Fruit fly (Drosophila melanogaster) whole organism, wandering third instar larva: ENCODE data around the gene ChT.

Experiments
- CG32264 ChIP-seq: fragments of 200-800 bp; sonication (Bioruptor generic); optimal IDR thresholded peaks from 2 replicates; lab custom pipeline; 2016; ENCODE audit warnings: missing biosample characterization, missing genetic modification characterization
- CG9705 ChIP-seq: fragments of 200-800 bp; sonication (Bioruptor generic); optimal IDR thresholded peaks from 2 replicates; lab custom pipeline; 2018; ENCODE audit warnings: missing biosample characterization, mild to moderate bottlenecking, missing genetic modification characterization
- CrebA ChIP-seq: fragments of 200-800 bp; sonication (Bioruptor generic); optimal IDR thresholded peaks from 2 replicates; lab custom pipeline; 2016; ENCODE audit warnings: missing biosample characterization, mild to moderate bottlenecking, missing genetic modification characterization, borderline replicate concordance
- Dfd ChIP-seq: fragments of >200 bp; optimal IDR thresholded peaks from 2 replicates; lab custom pipeline; 2017; ENCODE audit warnings: missing biosample characterization, missing genetic modification characterization
- Dif ChIP-seq: fragments of 200-275, 200-300 bp; sonication (Bioruptor generic); optimal IDR thresholded peaks from 2 replicates; lab custom pipeline; 2018; ENCODE audit warnings: missing biosample characterization, missing genetic modification characterization; ENCODE audit not compliant: partially characterized antibody
- GATAd ChIP-seq: sonication (Bioruptor generic); optimal IDR thresholded peaks from 2 replicates; lab custom pipeline; 2016; ENCODE audit warnings: missing biosample characterization, missing genetic modification characterization
- HLH106 ChIP-seq: fragments of 200-800 bp; optimal IDR thresholded peaks from 3 replicates; lab custom pipeline; 2019; ENCODE audit warnings: missing biosample characterization, mild to moderate bottlenecking, missing genetic modification characterization, moderate library complexity
- Hr83 ChIP-seq: fragments of 200-300 bp; sonication (Bioruptor generic); optimal IDR thresholded peaks from 2 replicates; lab custom pipeline; 2016; ENCODE audit warnings: missing biosample characterization, mild to moderate bottlenecking, missing genetic modification characterization, moderate library complexity; ENCODE audit not compliant: poor library complexity, severe bottlenecking
- Jra ChIP-seq: sonication (Bioruptor generic); optimal IDR thresholded peaks from 2 replicates; lab custom pipeline; 2016; ENCODE audit warnings: missing biosample characterization, missing genetic modification characterization
- Mio ChIP-seq: sonication (Bioruptor generic); optimal IDR thresholded peaks from 2 replicates; lab custom pipeline; 2016; ENCODE audit warnings: missing biosample characterization, missing genetic modification characterization
- Myc ChIP-seq: fragments of >200 bp; optimal IDR thresholded peaks from 2 replicates; lab custom pipeline; 2017
- N ChIP-seq: fragments of >200 bp; optimal IDR thresholded peaks from 2 replicates; lab custom pipeline; 2018; ENCODE audit warnings: missing biosample characterization, missing external identifiers, missing genetic modification characterization
- OdsH ChIP-seq: fragments of 200-800 bp; sonication (Bioruptor generic); optimal IDR thresholded peaks from 2 replicates; lab custom pipeline; 2016; ENCODE audit warnings: missing biosample characterization, mild to moderate bottlenecking, missing genetic modification characterization
- Rel ChIP-seq, 2 experiments: fragments of 200-800 bp; sonication (Bioruptor generic) in 1 of 2; optimal IDR thresholded peaks; 2 replicates in 1 of 2; 3 replicates in 1 of 2; lab custom pipeline; 2016 to 2019; ENCODE audit warnings: mild to moderate bottlenecking in 2 of 2, missing biosample characterization in 2 of 2, missing genetic modification characterization in 2 of 2, moderate library complexity in 1 of 2
- Sp1 ChIP-seq: fragments of 200-800 bp; sonication (Bioruptor generic); optimal IDR thresholded peaks from 3 replicates; lab custom pipeline; 2019; ENCODE audit warnings: missing biosample characterization, mild to moderate bottlenecking, missing genetic modification characterization, moderate library complexity
- Vsx2 ChIP-seq: fragments of 200-300, 225-300 bp; sonication (Bioruptor generic); optimal IDR thresholded peaks from 2 replicates; lab custom pipeline; 2018; ENCODE audit warnings: missing biosample characterization, missing genetic modification characterization; ENCODE audit not compliant: partially characterized antibody
- br ChIP-seq: fragments of 200-800 bp; sonication (Bioruptor generic); optimal IDR thresholded peaks from 2 replicates; lab custom pipeline; 2016; ENCODE audit warnings: missing biosample characterization, missing genetic modification characterization
- brk ChIP-seq: fragments of 200-800 bp; sonication (Bioruptor generic); optimal IDR thresholded peaks from 2 replicates; lab custom pipeline; 2016; ENCODE audit warnings: missing biosample characterization, mild to moderate bottlenecking, missing genetic modification characterization
- dl ChIP-seq, 2 experiments: fragments of 175-275, 200-275 bp in 1 of 2; fragments of 200-275 bp in 1 of 2; sonication (Bioruptor generic); optimal IDR thresholded peaks; lab custom pipeline; 2018; ENCODE audit warnings: mild to moderate bottlenecking in 2 of 2, missing biosample characterization in 2 of 2, missing genetic modification characterization in 2 of 2, moderate library complexity in 2 of 2; ENCODE audit not compliant: partially characterized antibody in 2 of 2, insufficient read depth in 1 of 2
- dmrt93B ChIP-seq: fragments of 200-800 bp; sonication (Bioruptor generic); optimal IDR thresholded peaks from 2 replicates; lab custom pipeline; 2018; ENCODE audit warnings: missing biosample characterization, mild to moderate bottlenecking, missing genetic modification characterization
- dsf ChIP-seq: sonication (Bioruptor generic); optimal IDR thresholded peaks from 2 replicates; lab custom pipeline; 2016; ENCODE audit warnings: missing biosample characterization, missing genetic modification characterization, borderline replicate concordance
- ey ChIP-seq: fragments of 200-800 bp; sonication (Bioruptor generic); optimal IDR thresholded peaks from 2 replicates; lab custom pipeline; 2016; ENCODE audit warnings: missing biosample characterization, missing genetic modification characterization
- foxo ChIP-seq, 2 experiments: fragments of 200-800 bp; sonication (Bioruptor generic); optimal IDR thresholded peaks; 2 replicates in 1 of 2; 3 replicates in 1 of 2; lab custom pipeline; 2016 to 2017; ENCODE audit warnings: missing biosample characterization in 2 of 2, missing genetic modification characterization in 2 of 2
- fru ChIP-seq: fragments of 200-800 bp; sonication (Bioruptor generic); optimal IDR thresholded peaks from 3 replicates; lab custom pipeline; 2016; ENCODE audit warnings: missing biosample characterization, mild to moderate bottlenecking, missing genetic modification characterization
- h ChIP-seq: fragments of 200-800 bp; sonication (Bioruptor generic); optimal IDR thresholded peaks from 3 replicates; lab custom pipeline; 2016; ENCODE audit warnings: missing biosample characterization, mild to moderate bottlenecking, missing genetic modification characterization
- jim ChIP-seq: fragments of 175-275, 200-325 bp; sonication (Bioruptor generic); optimal IDR thresholded peaks from 2 replicates; lab custom pipeline; 2016; ENCODE audit warnings: missing biosample characterization, mild to moderate bottlenecking, missing genetic modification characterization
- lola ChIP-seq: fragments of >200 bp; optimal IDR thresholded peaks from 2 replicates; lab custom pipeline; 2017; ENCODE audit warnings: missing biosample characterization, missing genetic modification characterization
- pan ChIP-seq: fragments of >200 bp; optimal IDR thresholded peaks from 2 replicates; lab custom pipeline; 2017
- psq ChIP-seq: fragments of 200-800 bp; sonication (Bioruptor generic); optimal IDR thresholded peaks from 3 replicates; lab custom pipeline; 2017; ENCODE audit warnings: missing biosample characterization, mild to moderate bottlenecking, missing genetic modification characterization, moderate library complexity
- rgr ChIP-seq: fragments of 200-800 bp; sonication (Bioruptor generic); optimal IDR thresholded peaks from 3 replicates; lab custom pipeline; 2016; ENCODE audit warnings: missing biosample characterization, mild to moderate bottlenecking, missing genetic modification characterization
- sv ChIP-seq: fragments of 200-800 bp; sonication (Bioruptor generic); optimal IDR thresholded peaks from 3 replicates; lab custom pipeline; 2016; ENCODE audit warnings: missing biosample characterization, missing genetic modification characterization
- usp ChIP-seq: fragments of >200 bp; optimal IDR thresholded peaks from 2 replicates; lab custom pipeline; 2017; ENCODE audit warnings: missing biosample characterization, missing genetic modification characterization
- woc ChIP-seq: sonication (Bioruptor generic); optimal IDR thresholded peaks from 2 replicates; lab custom pipeline; 2016; ENCODE audit warnings: missing biosample characterization, mild to moderate bottlenecking, missing genetic modification characterization

The ChT gene

dm6 chr3R:18670441-18671111 lies 9.8 kb upstream of the ChT start:
- TF ChIP-seq rgr (GFP tag; lab: Kevin White, UChicago): peak; percentile 61
- TF ChIP-seq Sp1: peak; percentile 53
- TF ChIP-seq CG32264: peak; percentile 24
- peak; percentile 63 for TF ChIP-seq h (GFP tag; lab: Kevin White, UChicago)
- TF ChIP-seq woc: peak; percentile 71
- TF ChIP-seq CG9705: no peak
- no peak for TF ChIP-seq usp
- TF ChIP-seq Vsx2: peak; percentile 66
- peak; percentile 69 for TF ChIP-seq ey (GFP tag; lab: Kevin White, UChicago)
- peak; percentile 22 for TF ChIP-seq Jra
- peak in 1 of 2 experiments; percentile 65 for TF ChIP-seq dl (GFP tag; optimal IDR thresholded peaks at IDR 0.05; lab: Kevin White, UChicago; ENCODE audit: insufficient read depth in 1 of 2, partially characterized antibody in 2 of 2)
- peak; percentile 51 to 93 for TF ChIP-seq foxo (GFP tag; optimal IDR thresholded peaks at IDR 0.05; lab: Kevin White, UChicago)
- peak; percentile 41 for TF ChIP-seq br (GFP tag; lab: Kevin White, UChicago)
- no peak for TF ChIP-seq lola
- TF ChIP-seq HLH106 (tag; lab: Kevin White, UChicago): peak; percentile 74
- TF ChIP-seq Dfd: no peak
- peak; percentile 70 for TF ChIP-seq psq (GFP tag; lab: Kevin White, UChicago)
- no peak for TF ChIP-seq Mio
- peak; percentile 54 for TF ChIP-seq OdsH (GFP tag; lab: Kevin White, UChicago)
- no peak for TF ChIP-seq GATAd (GFP tag; lab: Kevin White, UChicago)
- TF ChIP-seq dsf (GFP tag; lab: Kevin White, UChicago): no peak
- peak; percentile 64 for TF ChIP-seq Dif (GFP tag; lab: Kevin White, UChicago)
- peak; percentile 69 for TF ChIP-seq fru (GFP tag; lab: Kevin White, UChicago)
- no peak for TF ChIP-seq Rel (GFP tag; optimal IDR thresholded peaks at IDR 0.05; lab: Kevin White, UChicago)
- peak; percentile 27 for TF ChIP-seq Rel (tag; optimal IDR thresholded peaks at IDR 0.05; lab: Kevin White, UChicago)
- TF ChIP-seq, all 38 proteins: peak for 17

dm6 chr3R:18671112-18671729 lies 9.2 kb upstream of the ChT start, which contains the start of gene CG31230:
TSS of gene CG31230 (plus strand) at chr3R:18671679.
- TF ChIP-seq pan (lab: Kevin White, UChicago) (no peak), brk (GFP tag; lab: Kevin White, UChicago) (no peak), CG32264 (no peak), jim (GFP tag; lab: Kevin White, UChicago) (no peak), dl (GFP tag; optimal IDR thresholded peaks at IDR 0.05; lab: Kevin White, UChicago; ENCODE audit: insufficient read depth in 1 of 2, partially characterized antibody in 2 of 2) (no peak), ey (GFP tag; lab: Kevin White, UChicago) (no peak), Dfd (no peak), N (GFP tag; lab: Kevin White, UChicago) (no peak), Dif (GFP tag; lab: Kevin White, UChicago) (no peak)

dm6 chr3R:18677500-18677940 lies 2.9 kb upstream of the ChT start, which contains the start of the genes dind and CG7706:
TSS of gene dind (minus strand) at chr3R:18677539.
TSS of gene CG7706 (plus strand) at chr3R:18677818.
- TF ChIP-seq Myc (lab: Kevin White, UChicago) (peak; percentile 80), br (GFP tag; lab: Kevin White, UChicago) (no peak)

dm6 chr3R:18681054-18681453 lies 650 bp downstream of the ChT start:
- TF ChIP-seq GATAd (GFP tag; lab: Kevin White, UChicago): no peak

dm6 chr3R:18692619-18693018 lies 12.2 kb downstream of the ChT start, which contains the start of gene Muc91C:
TSS of gene Muc91C (minus strand) at chr3R:18692719.
- TF ChIP-seq sv (GFP tag; lab: Kevin White, UChicago): no peak
- no peak for TF ChIP-seq dmrt93B (GFP tag; lab: Kevin White, UChicago)
- TF ChIP-seq CrebA (GFP tag; lab: Kevin White, UChicago): no peak
- TF ChIP-seq woc: no peak
- TF ChIP-seq Hr83: no peak
- TF ChIP-seq usp: no peak
- no peak for TF ChIP-seq Mio
- TF ChIP-seq Myc (lab: Kevin White, UChicago): no peak
- no peak for TF ChIP-seq N (GFP tag; lab: Kevin White, UChicago)
- TF ChIP-seq Rel (GFP tag; optimal IDR thresholded peaks at IDR 0.05; lab: Kevin White, UChicago): no peak
- TF ChIP-seq Rel (tag; optimal IDR thresholded peaks at IDR 0.05; lab: Kevin White, UChicago): no peak
- no peak for TF ChIP-seq psq (GFP tag; lab: Kevin White, UChicago)
- TF ChIP-seq Vsx2: no peak
- no peak for TF ChIP-seq CG32264
- no peak for TF ChIP-seq h (GFP tag; lab: Kevin White, UChicago)
- no peak for TF ChIP-seq jim (GFP tag; lab: Kevin White, UChicago)
- no peak for TF ChIP-seq brk (GFP tag; lab: Kevin White, UChicago)
- no peak for TF ChIP-seq CG9705
- no peak for TF ChIP-seq fru (GFP tag; lab: Kevin White, UChicago)
